Fruit fly (Drosophila melanogaster) whole organism, embryonic: ENCODE results near the gene bys.
A peak's percentile ranks its signal among the peaks of the same experiment; 100 is the strongest.

Source experiments
- Ada2b ChIP-seq: fragments of 200-800 bp; sonication (Bioruptor generic); IDR thresholded peaks from 2 replicates; pipeline ENCODE4 v1.3.6; 2022; ENCODE audit warnings: missing biosample characterization, missing genetic modification characterization
- Antp ChIP-seq: fragments of 200-800 bp; sonication (Bioruptor generic); optimal IDR thresholded peaks from 3 replicates; lab custom pipeline; 2016; ENCODE audit warnings: missing biosample characterization, missing genetic modification characterization
- CG10959 ChIP-seq: fragments of 200-800 bp; sonication (Bioruptor generic); IDR thresholded peaks from 2 replicates; pipeline ENCODE4 v1.3.6; 2022; ENCODE audit warnings: missing biosample characterization, missing genetic modification characterization
- CG11398 ChIP-seq: fragments of 200-800 bp; sonication (Bioruptor generic); optimal IDR thresholded peaks from 2 replicates; lab custom pipeline; 2016; ENCODE audit warnings: missing biosample characterization, missing genetic modification characterization
- CG11456 ChIP-seq: fragments of 200-800 bp; sonication (Bioruptor generic); IDR thresholded peaks from 3 replicates; pipeline ENCODE4 v1.3.6; 2022; ENCODE audit warnings: missing biosample characterization, missing genetic modification characterization
- CG11560 ChIP-seq: fragments of 200-800 bp; sonication (Bioruptor generic); IDR thresholded peaks from 3 replicates; pipeline ENCODE4 v1.3.6; 2022; ENCODE audit warnings: missing biosample characterization, missing genetic modification characterization
- CG12219 ChIP-seq: fragments of 200-800 bp; sonication (Bioruptor generic); optimal IDR thresholded peaks from 3 replicates; lab custom pipeline; 2018; ENCODE audit warnings: missing biosample characterization, mild to moderate bottlenecking, missing genetic modification characterization
- CG14667 ChIP-seq: fragments of 200-800 bp; sonication (Bioruptor generic); IDR thresholded peaks from 2 replicates; pipeline ENCODE4 v1.3.6; 2022; ENCODE audit warnings: missing biosample characterization, missing genetic modification characterization
- CG1602 ChIP-seq: fragments of 200-800 bp; sonication (Bioruptor generic); optimal IDR thresholded peaks from 3 replicates; lab custom pipeline; 2016; ENCODE audit warnings: missing biosample characterization, missing genetic modification characterization
- CG16863 ChIP-seq: fragments of 200-800 bp; sonication (Bioruptor generic); optimal IDR thresholded peaks from 3 replicates; lab custom pipeline; 2016; ENCODE audit warnings: missing biosample characterization, missing genetic modification characterization
- CG30403 ChIP-seq: fragments of 200-800 bp; sonication (Bioruptor generic); optimal IDR thresholded peaks from 3 replicates; lab custom pipeline; 2016; ENCODE audit warnings: missing biosample characterization, missing genetic modification characterization
- CG3065 ChIP-seq: fragments of 200-800 bp; sonication (Bioruptor generic); optimal IDR thresholded peaks from 2 replicates; lab custom pipeline; 2016; ENCODE audit warnings: missing biosample characterization, missing genetic modification characterization
- CG31388 ChIP-seq: fragments of 200-800 bp; sonication (Bioruptor generic); optimal IDR thresholded peaks from 2 replicates; lab custom pipeline; 2016; ENCODE audit warnings: missing biosample characterization, missing genetic modification characterization
- CG3163 ChIP-seq: fragments of 200-800 bp; sonication (Bioruptor generic); optimal IDR thresholded peaks from 3 replicates; lab custom pipeline; 2016; ENCODE audit warnings: missing biosample characterization, missing genetic modification characterization
- CG3838 ChIP-seq: fragments of 200-800 bp; sonication (Bioruptor generic); optimal IDR thresholded peaks from 3 replicates; lab custom pipeline; 2016; ENCODE audit warnings: missing biosample characterization, missing genetic modification characterization
- CG4328 ChIP-seq: fragments of 200-800 bp; sonication (Bioruptor generic); optimal IDR thresholded peaks from 3 replicates; lab custom pipeline; 2017; ENCODE audit warnings: missing biosample characterization, missing genetic modification reagents, missing genetic modification characterization
- CG4360 ChIP-seq: fragments of 200-800 bp; sonication (Bioruptor generic); IDR thresholded peaks from 2 replicates; pipeline ENCODE4 v1.3.6; 2022; ENCODE audit warnings: missing biosample characterization, missing genetic modification characterization
- CG4707 ChIP-seq: fragments of 200-800 bp; sonication (Bioruptor generic); optimal IDR thresholded peaks from 2 replicates; lab custom pipeline; 2018; ENCODE audit warnings: missing biosample characterization, mild to moderate bottlenecking, missing genetic modification characterization, moderate library complexity
- CG4854 ChIP-seq: fragments of 200-800 bp; sonication (Bioruptor generic); optimal IDR thresholded peaks from 2 replicates; lab custom pipeline; 2016; ENCODE audit warnings: missing biosample characterization, missing genetic modification characterization, inconsistent platforms
- CG6654 ChIP-seq: fragments of 200-800 bp; sonication (Bioruptor generic); optimal IDR thresholded peaks from 2 replicates; lab custom pipeline; 2017; ENCODE audit warnings: missing biosample characterization, mild to moderate bottlenecking, missing genetic modification characterization
- CG7271 ChIP-seq: fragments of 200-800 bp; sonication (Bioruptor generic); optimal IDR thresholded peaks from 2 replicates; lab custom pipeline; 2018; ENCODE audit warnings: missing biosample characterization, mild to moderate bottlenecking, missing genetic modification characterization, moderate library complexity
- CG7839 ChIP-seq: fragments of 200-800 bp; sonication (Bioruptor generic); optimal IDR thresholded peaks from 3 replicates; lab custom pipeline; 2018; ENCODE audit warnings: missing biosample characterization, mild to moderate bottlenecking, missing genetic modification characterization, moderate library complexity
- CG8089 ChIP-seq: fragments of 200-800 bp; sonication (Bioruptor generic); optimal IDR thresholded peaks from 3 replicates; lab custom pipeline; 2016; ENCODE audit warnings: missing biosample characterization, missing genetic modification characterization
- CG8281 ChIP-seq: fragments of 200-800 bp; sonication (Bioruptor generic); optimal IDR thresholded peaks from 2 replicates; lab custom pipeline; 2018; ENCODE audit warnings: missing biosample characterization, mild to moderate bottlenecking, missing genetic modification characterization, moderate library complexity
- CG8924 ChIP-seq: fragments of 200-800 bp; optimal IDR thresholded peaks from 3 replicates; lab custom pipeline; 2019; ENCODE audit warnings: missing biosample characterization, mild to moderate bottlenecking, missing genetic modification characterization, moderate library complexity
- H15 ChIP-seq: fragments of 200-800 bp; sonication (Bioruptor generic); IDR thresholded peaks from 3 replicates; pipeline ENCODE4 v1.3.6; 2022; ENCODE audit warnings: missing biosample characterization, missing genetic modification characterization
- Hey ChIP-seq: fragments of 200-800 bp; sonication (Bioruptor generic); optimal IDR thresholded peaks from 3 replicates; lab custom pipeline; 2018; ENCODE audit warnings: missing biosample characterization, mild to moderate bottlenecking, missing genetic modification characterization
- HmgD ChIP-seq: fragments of 200-800 bp; sonication (Bioruptor generic); optimal IDR thresholded peaks from 3 replicates; lab custom pipeline; 2016; ENCODE audit warnings: missing biosample characterization, missing genetic modification characterization
- Hr51 ChIP-seq, 2 experiments: fragments of 200-800 bp; sonication (Bioruptor generic); optimal IDR thresholded peaks; 2 replicates in 1 of 2; 3 replicates in 1 of 2; lab custom pipeline; 2016 to 2018; ENCODE audit warnings: missing biosample characterization in 2 of 2, missing genetic modification characterization in 2 of 2, mild to moderate bottlenecking in 1 of 2, moderate library complexity in 1 of 2
- Lim3 ChIP-seq: fragments of 200-800 bp; sonication (Bioruptor generic); IDR thresholded peaks from 2 replicates; pipeline ENCODE4 v1.3.6; 2022; ENCODE audit warnings: missing biosample characterization, missing genetic modification characterization
- Poxn ChIP-seq: fragments of 200-800 bp; sonication (Bioruptor generic); IDR thresholded peaks from 2 replicates; pipeline ENCODE4 v1.3.6; 2022; ENCODE audit warnings: missing biosample characterization, missing genetic modification characterization
- Trl ChIP-seq, 3 experiments: fragments of >200 bp in 2 of 3; fragments of 200-800 bp in 1 of 3; sonication (Bioruptor generic) in 1 of 3; optimal IDR thresholded peaks; 2 replicates in 1 of 3; 3 replicates in 2 of 3; lab custom pipeline; 2016 to 2017; ENCODE audit warnings: missing biosample characterization in 1 of 3, missing genetic modification characterization in 1 of 3
- chn ChIP-seq: fragments of 200-800 bp; sonication (Bioruptor generic); optimal IDR thresholded peaks from 2 replicates; lab custom pipeline; 2016; ENCODE audit warnings: missing biosample characterization, missing genetic modification characterization
- dpn ChIP-seq, 2 experiments: fragments of 200-800 bp; sonication (Bioruptor generic); optimal IDR thresholded peaks; 3 replicates each; lab custom pipeline; 2016; ENCODE audit warnings: missing biosample characterization in 2 of 2, missing genetic modification characterization in 2 of 2
- fd64A ChIP-seq: fragments of 200-800 bp; sonication (Bioruptor generic); optimal IDR thresholded peaks from 3 replicates; lab custom pipeline; 2018; ENCODE audit warnings: missing biosample characterization, mild to moderate bottlenecking, missing genetic modification characterization
- fd96Cb ChIP-seq: fragments of 200-800 bp; sonication (Bioruptor generic); optimal IDR thresholded peaks from 2 replicates; lab custom pipeline; 2018; ENCODE audit warnings: missing biosample characterization, mild to moderate bottlenecking, missing genetic modification characterization, moderate library complexity
- gcm2 ChIP-seq: fragments of 200-800 bp; sonication (Bioruptor generic); optimal IDR thresholded peaks from 2 replicates; lab custom pipeline; 2016; ENCODE audit warnings: missing biosample characterization, missing genetic modification characterization
- gfzf ChIP-seq: fragments of 200-800 bp; sonication (Bioruptor generic); optimal IDR thresholded peaks from 2 replicates; lab custom pipeline; 2016; ENCODE audit warnings: missing biosample characterization, mild to moderate bottlenecking, missing genetic modification characterization, moderate library complexity
- gsb-n ChIP-seq: fragments of 200-800 bp; sonication (Bioruptor generic); optimal IDR thresholded peaks from 3 replicates; lab custom pipeline; 2018; ENCODE audit warnings: missing biosample characterization, mild to moderate bottlenecking, missing genetic modification characterization
- h ChIP-seq: fragments of >200 bp; optimal IDR thresholded peaks from 2 replicates; lab custom pipeline; 2017
- hb ChIP-seq: fragments of 200-800 bp; sonication (Bioruptor generic); IDR thresholded peaks from 3 replicates; pipeline ENCODE4 v1.3.6; 2022; ENCODE audit warnings: missing biosample characterization, missing genetic modification characterization; ENCODE audit not compliant: partially characterized antibody
- lilli ChIP-seq: fragments of 200-800 bp; sonication (Bioruptor generic); optimal IDR thresholded peaks from 3 replicates; lab custom pipeline; 2016; ENCODE audit warnings: missing biosample characterization, missing genetic modification characterization
- nom ChIP-seq: fragments of 200-800 bp; sonication (Bioruptor generic); optimal IDR thresholded peaks from 2 replicates; lab custom pipeline; 2017; ENCODE audit warnings: missing biosample characterization, missing genetic modification characterization, mild to moderate bottlenecking, moderate library complexity, missing genetic modification reagents
- pan ChIP-seq, 4 experiments: fragments of >200 bp in 3 of 4; fragments of 200-800 bp in 1 of 4; sonication (Bioruptor generic) in 1 of 4; optimal IDR thresholded peaks in 3 of 4; IDR thresholded peaks in 1 of 4; 2 replicates each; pipeline versions ENCODE4 v1.3.6 to Lab custom; 2017 to 2022; ENCODE audit warnings: missing biosample characterization in 2 of 4, missing genetic modification characterization in 2 of 4, mixed read lengths in 1 of 4
- pfk ChIP-seq: fragments of 200-800 bp; sonication (Bioruptor generic); optimal IDR thresholded peaks from 2 replicates; lab custom pipeline; 2018; ENCODE audit warnings: missing biosample characterization, mild to moderate bottlenecking, missing genetic modification characterization, moderate library complexity
- sisA ChIP-seq: fragments of 200-800 bp; sonication (Bioruptor generic); IDR thresholded peaks from 2 replicates; pipeline ENCODE4 v1.3.6; 2022; ENCODE audit warnings: missing biosample characterization, missing genetic modification characterization
- slou ChIP-seq: fragments of 200-800 bp; sonication (Bioruptor generic); optimal IDR thresholded peaks from 3 replicates; lab custom pipeline; 2016; ENCODE audit warnings: missing biosample characterization, missing genetic modification characterization
- tx ChIP-seq: fragments of 200-800 bp; sonication (Bioruptor generic); optimal IDR thresholded peaks from 2 replicates; lab custom pipeline; 2016; ENCODE audit warnings: missing biosample characterization, missing genetic modification characterization

bys gene

DNA sequence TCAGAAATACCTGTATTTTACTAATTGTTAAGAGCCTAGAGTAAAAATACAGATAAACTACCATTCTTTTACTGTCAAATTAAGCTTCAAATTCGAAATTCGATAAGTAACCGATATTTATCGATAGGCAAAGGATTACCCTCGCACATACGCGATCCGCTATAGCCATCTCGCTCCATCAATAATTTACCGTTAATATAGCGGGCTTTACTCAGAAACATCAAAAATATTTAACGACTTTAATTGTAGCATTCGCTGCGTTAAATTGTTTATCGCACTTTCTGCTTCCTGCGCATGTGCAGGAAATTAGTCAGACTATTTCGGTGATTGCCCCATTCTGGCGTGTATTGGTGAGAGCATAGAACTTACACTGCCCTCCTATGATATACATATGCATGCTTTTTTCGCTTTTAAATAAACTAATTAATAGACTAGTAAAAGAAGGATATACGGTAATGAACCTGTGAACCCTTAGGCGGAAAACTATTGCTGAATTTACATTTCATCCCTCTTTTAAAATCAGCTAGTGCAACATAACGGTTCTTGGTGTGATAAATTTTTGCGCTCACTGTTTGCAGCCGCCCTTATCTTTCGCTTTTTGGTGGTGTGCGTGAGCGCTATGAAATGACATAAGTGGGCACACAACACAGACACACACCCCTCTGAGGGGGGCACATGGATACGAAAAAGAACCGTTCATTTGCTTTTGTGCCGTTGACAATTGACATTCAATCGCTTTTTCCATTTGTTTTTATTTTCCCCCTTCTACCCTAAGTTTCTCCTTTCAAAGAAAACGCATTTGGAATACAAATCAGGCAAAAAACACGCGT lies 6.8 kb downstream of the bys start, which contains the start of the genes dpr14 and spidey (continued):
- TF ChIP-seq CG7271 (tag; lab: Kevin White, UChicago) (no peak), CG16863 (peak; percentile 88), H15 (GFP tag; lab: Robert Waterston, UW) (peak; percentile 79; the same call in 2 of the 3 replicates), HmgD (GFP tag; lab: Kevin White, UChicago) (peak; percentile 52), CG4360 (GFP tag; lab: Robert Waterston, UW) (peak; percentile 42), pfk (GFP tag; lab: Kevin White, UChicago) (peak; percentile 12), nom (GFP tag; lab: Kevin White, UChicago) (peak; percentile 63), CG4707 (GFP tag; lab: Kevin White, UChicago) (peak; percentile 62), dpn (GFP tag; optimal IDR thresholded peaks at IDR 0.05; lab: Kevin White, UChicago) (peak; percentile 87 to 92), fd96Cb (peak; percentile 88), CG8924 (tag; lab: Kevin White, UChicago) (peak; percentile 93), chn (peak; percentile 80), CG8281 (peak; percentile 61), Lim3 (peak; percentile 35; the same call in 1 of the 2 replicates), sisA (GFP tag; lab: Robert Waterston, UW) (peak; percentile 93), slou (GFP tag; lab: Kevin White, UChicago) (peak; percentile 26), CG3065 (GFP tag; lab: Kevin White, UChicago) (peak; percentile 56), Poxn (peak; percentile 75), fd64A (GFP tag; lab: Kevin White, UChicago) (peak; percentile 74), Antp (peak; percentile 82), CG11560 (tag; lab: Robert Waterston, UW) (peak; percentile 79; the same call in 2 of the 3 replicates), gfzf (GFP tag; lab: Kevin White, UChicago) (peak; percentile 11), Trl (optimal IDR thresholded peaks at IDR 0.05; lab: Kevin White, UChicago) (peak in 1 of 2 experiments; percentile 19), Trl (GFP tag; optimal IDR thresholded peaks at IDR 0.05; lab: Kevin White, UChicago) (peak; percentile 87), h (lab: Kevin White, UChicago) (no peak), CG12219 (GFP tag; lab: Kevin White, UChicago) (peak; percentile 89), CG30403 (GFP tag; lab: Kevin White, UChicago) (peak; percentile 88), CG3838 (peak; percentile 62), CG31388 (GFP tag; lab: Kevin White, UChicago) (peak; percentile 48), CG1602 (peak; percentile 81), pan (optimal IDR thresholded peaks at IDR 0.05; lab: Kevin White, UChicago) (no peak), pan (GFP tag; optimal IDR thresholded peaks at IDR 0.05 in 1 of 2, IDR thresholded peaks at IDR 0.05 in 1 of 2) (peak in 1 of 2 experiments; percentile 90), CG14667 (GFP tag; lab: Robert Waterston, UW) (peak; percentile 86), gsb-n (tag; lab: Kevin White, UChicago) (peak; percentile 87), CG8089 (GFP tag; lab: Kevin White, UChicago) (peak; percentile 75), CG6654 (peak; percentile 74), Hr51 (GFP tag; optimal IDR thresholded peaks at IDR 0.05; lab: Kevin White, UChicago) (peak; percentile 80 to 91), CG4328 (GFP tag; lab: Kevin White, UChicago) (peak; percentile 87), Hey (tag; lab: Kevin White, UChicago) (peak; percentile 67), CG11456 (GFP tag; lab: Robert Waterston, UW) (peak; percentile 90), CG3163 (GFP tag; lab: Kevin White, UChicago) (peak; percentile 50), Ada2b (GFP tag; lab: Robert Waterston, UW) (peak; percentile 89), tx (peak; percentile 86), hb (no peak), gcm2 (GFP tag; lab: Kevin White, UChicago) (peak; percentile 81), lilli (GFP tag; lab: Kevin White, UChicago) (peak; percentile 92), CG7839 (peak; percentile 94), CG4854 (GFP tag; lab: Kevin White, UChicago) (peak; percentile 83), CG11398 (GFP tag; lab: Kevin White, UChicago) (peak; percentile 81), CG10959 (GFP tag; lab: Robert Waterston, UW) (peak; percentile 64)
